Worm (Caenorhabditis elegans) whole organism, midembryonic: ENCODE measurements around the gene F58E2.5.

Experiments used
- T22C8.4 ChIP-seq: fragments of 200-800 bp; sonication (Bioruptor generic); IDR thresholded peaks from 2 replicates; pipeline ENCODE4 v1.3.6; 2022; ENCODE audit warnings: missing genetic modification characterization, missing compliant biosample characterization
- flt-1 ChIP-seq: fragments of 200-800 bp; sonication (Bioruptor generic); IDR thresholded peaks from 2 replicates; pipeline ENCODE4 v1.3.6; 2022; ENCODE audit warnings: missing genetic modification characterization, missing compliant biosample characterization
- klf-2 ChIP-seq: fragments of 200-800 bp; sonication (Bioruptor generic); conservative IDR thresholded peaks from 2 replicates; pipeline ENCODE4 v1.3.6; 2022; ENCODE audit warnings: missing genetic modification reagents, missing genetic modification characterization, missing compliant biosample characterization
- med-1 ChIP-seq: sonication (generic microtip); optimal IDR thresholded peaks from 2 replicates; lab custom pipeline; 2017; ENCODE audit warnings: missing genetic modification characterization, mild to moderate bottlenecking, missing compliant biosample characterization, antibody characterized with exemption, missing genetic modification reagents; ENCODE audit not compliant: insufficient read depth
- tab-1 ChIP-seq: fragments of 200-800 bp; sonication (Bioruptor generic); IDR thresholded peaks from 2 replicates; pipeline ENCODE4 v1.3.6; 2022; ENCODE audit warnings: missing genetic modification characterization, missing compliant biosample characterization
- ztf-29 ChIP-seq: fragments of 200-800 bp; sonication (Bioruptor generic); IDR thresholded peaks from 2 replicates; pipeline ENCODE4 v1.3.6; 2022; ENCODE audit warnings: missing genetic modification reagents, missing genetic modification characterization, missing compliant biosample characterization

DNA sequence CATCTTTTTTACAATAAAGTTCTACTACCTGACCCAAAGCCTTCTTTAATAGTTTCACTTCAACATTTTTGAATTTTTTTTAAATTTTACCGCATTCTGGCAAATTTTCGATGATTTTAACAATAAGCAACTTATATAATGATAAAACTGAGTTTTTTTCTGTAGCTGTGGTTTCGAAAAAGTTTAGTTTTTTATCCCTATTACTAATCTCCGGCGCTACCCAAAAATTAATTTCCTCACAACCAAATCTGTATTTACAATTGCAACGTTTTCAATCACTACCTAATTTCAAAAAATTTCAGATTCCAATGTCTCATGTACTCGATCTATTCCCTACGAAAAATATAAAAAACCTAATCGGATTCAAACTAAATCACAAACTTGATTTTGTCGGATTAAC is 22.4 kb downstream of the F58E2.5 start, which contains the start of gene F58E2.3:
- TF ChIP-seq klf-2 (no peak), tab-1 (GFP tag; lab: Robert Waterston, UW) (no peak), T22C8.4 (GFP tag; lab: Robert Waterston, UW) (no peak), med-1 (no peak), flt-1 (GFP tag; lab: Robert Waterston, UW) (no peak), ztf-29 (GFP tag; lab: Robert Waterston, UW) (no peak)
